5 fruit fly cellular contexts compared by ENCODE assay signal in genomic region chrX:10125629-10126028, dm6.
TF ChIP-seq lines count a peak whose summit lies in the region.

No protein-coding gene starts in this region.

- TF ChIP-seq CTCF in whole organism, embryonic (GFP tag; optimal IDR thresholded peaks at IDR 0.05; lab: Kevin White, UChicago), result no peak

TF ChIP-seq in whole organism, adult, 20 proteins besides CTCF, POLR2A, EP300 and RAD21:
- TF ChIP-seq tj (GFP tag; optimal IDR thresholded peaks at IDR 0.05; lab: Kevin White, UChicago) (peak; percentile 57), CG14711 (tag; optimal IDR thresholded peaks at IDR 0.05; lab: Kevin White, UChicago) (peak; percentile 5), bab1 (GFP tag; optimal IDR thresholded peaks at IDR 0.05; lab: Kevin White, UChicago) (peak; percentile 79), CG33017 (tag; optimal IDR thresholded peaks at IDR 0.05; lab: Kevin White, UChicago) (no peak)
TF ChIP-seq in whole organism, adult: peak in this region for 3.

TF ChIP-seq in whole organism, embryonic, 481 proteins besides CTCF, POLR2A, EP300 and RAD21 (continues in another document):
- no peak for TF ChIP-seq nerfin-1 (tag; optimal IDR thresholded peaks at IDR 0.05; lab: Kevin White, UChicago)
- no peak for TF ChIP-seq ato (GFP tag; IDR thresholded peaks at IDR 0.05; lab: Robert Waterston, UW; ENCODE audit: partially characterized antibody)
- no peak for TF ChIP-seq pan (optimal IDR thresholded peaks at IDR 0.05; lab: Kevin White, UChicago)
- TF ChIP-seq pan (GFP tag; optimal IDR thresholded peaks at IDR 0.05 in 1 of 2, IDR thresholded peaks at IDR 0.05 in 1 of 2), result peak in 1 of 2 experiments; percentile 17
- no peak for TF ChIP-seq NC2α (GFP tag; optimal IDR thresholded peaks at IDR 0.05; lab: Kevin White, UChicago)
- no peak for TF ChIP-seq CG12104 (GFP tag; optimal IDR thresholded peaks at IDR 0.05; lab: Kevin White, UChicago)
- TF ChIP-seq sens (GFP tag; lab: Kevin White, UChicago), result peak; percentile 54
- 0 out of 2 replicates have a peak, but pooled peaks have one; percentile 11 for TF ChIP-seq Xrp1 (GFP tag; IDR thresholded peaks at IDR 0.05; lab: Robert Waterston, UW)
- TF ChIP-seq CG30431 (GFP tag; optimal IDR thresholded peaks at IDR 0.05; lab: Kevin White, UChicago), result no peak
- TF ChIP-seq CG1832 (GFP tag; optimal IDR thresholded peaks at IDR 0.05; lab: Kevin White, UChicago), result no peak
- TF ChIP-seq CG18599 (GFP tag; optimal IDR thresholded peaks at IDR 0.05; lab: Kevin White, UChicago), result no peak
- no peak for TF ChIP-seq CG13775 (GFP tag; optimal IDR thresholded peaks at IDR 0.05; lab: Kevin White, UChicago)
- no peak for TF ChIP-seq CG7786 (GFP tag; optimal IDR thresholded peaks at IDR 0.05; lab: Kevin White, UChicago)
- no peak for TF ChIP-seq Sox100B (GFP tag; optimal IDR thresholded peaks at IDR 0.05; lab: Kevin White, UChicago)
- TF ChIP-seq CG2202 (tag; optimal IDR thresholded peaks at IDR 0.05; lab: Kevin White, UChicago), result no peak
- TF ChIP-seq CG5953 (GFP tag; IDR thresholded peaks at IDR 0.05; lab: Robert Waterston, UW), result no peak
- TF ChIP-seq B-H2 (GFP tag; optimal IDR thresholded peaks at IDR 0.05; lab: Kevin White, UChicago), result no peak
- no peak for TF ChIP-seq odd (GFP tag; optimal IDR thresholded peaks at IDR 0.05; lab: Kevin White, UChicago)
- no peak for TF ChIP-seq nerfin-2 (GFP tag; IDR thresholded peaks at IDR 0.05; lab: Robert Waterston, UW; ENCODE audit: partially characterized antibody)
- TF ChIP-seq Ptx1 (GFP tag; IDR thresholded peaks at IDR 0.05; lab: Robert Waterston, UW), result 0 out of 2 replicates have a peak, but pooled peaks have one; percentile 12
- no peak for TF ChIP-seq CG11093 (GFP tag; IDR thresholded peaks at IDR 0.05; lab: Robert Waterston, UW)
- no peak for TF ChIP-seq CG14441 (GFP tag; IDR thresholded peaks at IDR 0.05; lab: Robert Waterston, UW)

TF ChIP-seq in whole organism, prepupa, 60 proteins besides CTCF, POLR2A, EP300 and RAD21 (continues in another document):
- TF ChIP-seq svp (GFP tag; lab: Kevin White, UChicago) (peak; percentile 73), CG6163 (GFP tag; IDR thresholded peaks at IDR 0.05; lab: Robert Waterston, UW) (peak; percentile 54; the same call in 2 of the 3 replicates), acj6 (GFP tag; optimal IDR thresholded peaks at IDR 0.05; lab: Kevin White, UChicago) (peak; percentile 1), CG10631 (GFP tag; optimal IDR thresholded peaks at IDR 0.05; lab: Kevin White, UChicago) (peak; percentile 14), CG6276 (GFP tag; optimal IDR thresholded peaks at IDR 0.05; lab: Kevin White, UChicago) (peak; percentile 40), CG11902 (GFP tag; optimal IDR thresholded peaks at IDR 0.05; lab: Kevin White, UChicago) (no peak), CG7368 (GFP tag; optimal IDR thresholded peaks at IDR 0.05; lab: Kevin White, UChicago) (no peak), Ets21C (GFP tag; optimal IDR thresholded peaks at IDR 0.05; lab: Kevin White, UChicago) (no peak), Eip93F (GFP tag; optimal IDR thresholded peaks at IDR 0.05; lab: Kevin White, UChicago) (no peak), spab (GFP tag; optimal IDR thresholded peaks at IDR 0.05; lab: Kevin White, UChicago) (no peak), CG31627 (GFP tag; optimal IDR thresholded peaks at IDR 0.05; lab: Kevin White, UChicago) (peak; percentile 7), Hr39 (GFP tag; optimal IDR thresholded peaks at IDR 0.05; lab: Kevin White, UChicago) (peak; percentile 2), vri (GFP tag; optimal IDR thresholded peaks at IDR 0.05; lab: Kevin White, UChicago) (no peak), Met (GFP tag; optimal IDR thresholded peaks at IDR 0.05; lab: Kevin White, UChicago) (peak; percentile 34), Lpt (GFP tag; optimal IDR thresholded peaks at IDR 0.05; lab: Kevin White, UChicago) (no peak), fkh (GFP tag; optimal IDR thresholded peaks at IDR 0.05; lab: Kevin White, UChicago) (no peak), fd85E (GFP tag; optimal IDR thresholded peaks at IDR 0.05; lab: Kevin White, UChicago) (no peak), Gug (GFP tag; IDR thresholded peaks at IDR 0.05; lab: Robert Waterston, UW) (peak; percentile 53), eg (GFP tag; IDR thresholded peaks at IDR 0.05; lab: Robert Waterston, UW) (peak; percentile 76), lz (GFP tag; optimal IDR thresholded peaks at IDR 0.05; lab: Kevin White, UChicago) (peak; percentile 5), CG8119 (GFP tag; IDR thresholded peaks at IDR 0.05; lab: Robert Waterston, UW) (peak; percentile 41; the same call in 2 of the 3 replicates), CG32006 (GFP tag; optimal IDR thresholded peaks at IDR 0.05; lab: Kevin White, UChicago) (peak; percentile 31), Eip75B (GFP tag; optimal IDR thresholded peaks at IDR 0.05; lab: Kevin White, UChicago) (no peak)

TF ChIP-seq in whole organism, pupa, 21 proteins besides CTCF, POLR2A, EP300 and RAD21:
- TF ChIP-seq CG8159 (tag; optimal IDR thresholded peaks at IDR 0.05; lab: Kevin White, UChicago) (no peak), fd96Ca (GFP tag; IDR thresholded peaks at IDR 0.05; lab: Robert Waterston, UW) (peak; percentile 40; the same call in 1 of the 3 replicates), CG17806 (tag; optimal IDR thresholded peaks at IDR 0.05; lab: Kevin White, UChicago) (no peak), gl (tag; optimal IDR thresholded peaks at IDR 0.05; lab: Kevin White, UChicago) (no peak), CG8301 (tag; optimal IDR thresholded peaks at IDR 0.05; lab: Kevin White, UChicago) (peak; percentile 13), CG15710 (tag; optimal IDR thresholded peaks at IDR 0.05; lab: Kevin White, UChicago) (no peak), Pif1B (GFP tag; optimal IDR thresholded peaks at IDR 0.05; lab: Kevin White, UChicago) (no peak), CG10348 (GFP tag; IDR thresholded peaks at IDR 0.05; lab: Robert Waterston, UW) (no peak), CG12605 (GFP tag; IDR thresholded peaks at IDR 0.05; lab: Robert Waterston, UW) (no peak), CG34367 (tag; optimal IDR thresholded peaks at IDR 0.05; lab: Kevin White, UChicago) (no peak), EcR (GFP tag; optimal IDR thresholded peaks at IDR 0.05; lab: Kevin White, UChicago) (no peak), CG32121 (GFP tag; IDR thresholded peaks at IDR 0.05; lab: Robert Waterston, UW) (peak; percentile 55), CG4496 (GFP tag; IDR thresholded peaks at IDR 0.05; lab: Robert Waterston, UW) (peak; percentile 53; the same call in 2 of the 3 replicates), rn (GFP tag; IDR thresholded peaks at IDR 0.05; lab: Robert Waterston, UW) (no peak), CG13204 (GFP tag; optimal IDR thresholded peaks at IDR 0.05; lab: Kevin White, UChicago) (no peak), CG14655 (GFP tag; optimal IDR thresholded peaks at IDR 0.05; lab: Kevin White, UChicago) (peak; percentile 32), Ets98B (GFP tag; IDR thresholded peaks at IDR 0.05; lab: Robert Waterston, UW) (peak; percentile 37; the same call in 1 of the 2 replicates), Pif1A (GFP tag; optimal IDR thresholded peaks at IDR 0.05; lab: Kevin White, UChicago) (no peak), Snoo (tag; optimal IDR thresholded peaks at IDR 0.05; lab: Kevin White, UChicago) (no peak)

TF ChIP-seq in whole organism, wandering third instar larva, 38 proteins besides CTCF, POLR2A, EP300 and RAD21:
- peak; percentile 34 for TF ChIP-seq h (GFP tag; optimal IDR thresholded peaks at IDR 0.05; lab: Kevin White, UChicago)
- TF ChIP-seq CG32264 (GFP tag; optimal IDR thresholded peaks at IDR 0.05; lab: Kevin White, UChicago), result no peak
- TF ChIP-seq rgr (GFP tag; optimal IDR thresholded peaks at IDR 0.05; lab: Kevin White, UChicago), result peak; percentile 25
- TF ChIP-seq foxo (GFP tag; optimal IDR thresholded peaks at IDR 0.05; lab: Kevin White, UChicago), result peak in 1 of 2 experiments; percentile 21
- peak; percentile 21 for TF ChIP-seq fru (GFP tag; optimal IDR thresholded peaks at IDR 0.05; lab: Kevin White, UChicago)
- TF ChIP-seq ey (GFP tag; optimal IDR thresholded peaks at IDR 0.05; lab: Kevin White, UChicago), result peak; percentile 27
- peak; percentile 3 for TF ChIP-seq psq (GFP tag; optimal IDR thresholded peaks at IDR 0.05; lab: Kevin White, UChicago)
- TF ChIP-seq tai (GFP tag; optimal IDR thresholded peaks at IDR 0.05; lab: Kevin White, UChicago), result no peak
TF ChIP-seq in whole organism, wandering third instar larva: peak in this region for 6.
